Worm (Caenorhabditis elegans): ENCODE data around the gene phat-6.

DNA sequence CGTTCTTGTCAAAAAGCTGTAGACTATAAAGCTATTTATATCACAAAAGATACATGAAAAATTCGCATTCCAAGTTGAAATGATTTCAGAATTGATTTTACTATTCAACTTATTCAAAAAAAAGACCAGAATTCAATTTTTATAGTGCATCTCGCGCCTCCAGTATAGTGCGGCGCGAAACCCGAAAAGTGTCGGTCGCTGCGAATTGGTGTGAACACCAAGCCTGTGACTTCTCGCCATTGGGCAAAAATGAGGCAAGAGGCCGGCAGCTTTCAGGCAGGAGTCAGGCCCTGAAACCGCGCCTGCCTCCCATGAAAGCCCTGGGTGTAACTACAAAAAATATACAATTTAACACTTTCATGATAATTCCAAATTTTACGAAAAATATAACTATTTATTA lies 34.8 kb downstream of the phat-6 start:
- TF ChIP-seq nfya-1 (tag; optimal IDR thresholded peaks at IDR 0.05; ENCODE audit: insufficient read depth) = no peak
- TF ChIP-seq lin-15B (tag; optimal IDR thresholded peaks at IDR 0.05) = no peak
- TF ChIP-seq skn-1 (tag; optimal IDR thresholded peaks at IDR 0.05) = no peak
- no peak for TF ChIP-seq ama-1 (optimal IDR thresholded peaks at IDR 0.05)
- no peak for TF ChIP-seq pha-4 (tag; optimal IDR thresholded peaks at IDR 0.05)
- TF ChIP-seq nhr-25 (tag; optimal IDR thresholded peaks at IDR 0.05) = no peak
- no peak for TF ChIP-seq nhr-237 (tag; optimal IDR thresholded peaks at IDR 0.05)
- TF ChIP-seq lin-39 (tag; optimal IDR thresholded peaks at IDR 0.05) = no peak
- TF ChIP-seq ztf-4 (tag; optimal IDR thresholded peaks at IDR 0.05) = no peak
- no peak for TF ChIP-seq daf-12 (tag; optimal IDR thresholded peaks at IDR 0.05)
- no peak for TF ChIP-seq tbx-2 (tag; optimal IDR thresholded peaks at IDR 0.05)
- TF ChIP-seq jun-1 (tag; optimal IDR thresholded peaks at IDR 0.05) = no peak
- TF ChIP-seq pqm-1 (tag; optimal IDR thresholded peaks at IDR 0.05) = no peak
- no peak for TF ChIP-seq zag-1 (tag; optimal IDR thresholded peaks at IDR 0.05)

Measured in whole organism, L3 larva.